Fruit fly (Drosophila melanogaster): ENCODE measurements around the gene CG18858.
"Not testable (repeated sequence)": the region's sequence is repeated elsewhere in the genome, so short reads cannot be mapped to it uniquely, and the experiment has no call there.

CG18858 gene

dm6 chr2L:20473285-20473684, 14.4 kb upstream of the CG18858 start, which contains the start of gene CG43233:
CG43233 (minus strand) TSS chr2L:20473385.
- TF ChIP-seq EcR (GFP tag; optimal IDR thresholded peaks at IDR 0.05) (no peak), psq (optimal IDR thresholded peaks at IDR 0.05) (no peak), pan (optimal IDR thresholded peaks at IDR 0.05) (no peak), CG8478 (optimal IDR thresholded peaks at IDR 0.05) (no peak), usp (GFP tag; optimal IDR thresholded peaks at IDR 0.05) (no peak), Dll (optimal IDR thresholded peaks at IDR 0.05) (no peak)

- TF ChIP-seq Dll (optimal IDR thresholded peaks at IDR 0.05) = no peak
- no peak for TF ChIP-seq CG8478 (optimal IDR thresholded peaks at IDR 0.05)
- TF ChIP-seq psq (optimal IDR thresholded peaks at IDR 0.05) = no peak
- TF ChIP-seq pan (optimal IDR thresholded peaks at IDR 0.05) = no peak
- TF ChIP-seq EcR (GFP tag; optimal IDR thresholded peaks at IDR 0.05) = no peak
- no peak for TF ChIP-seq usp (GFP tag; optimal IDR thresholded peaks at IDR 0.05)
Observed at dm6 chr2L:20464385-20464784, 5.5 kb upstream of the CG18858 start.

dm6 chr2L:20463316-20463856, 4.5 kb upstream of the CG18858 start, which contains the start of gene CG2493:
CG2493 (minus strand) TSS chr2L:20463444.
- no peak for TF ChIP-seq EcR (GFP tag; optimal IDR thresholded peaks at IDR 0.05)
- no peak for TF ChIP-seq pan (optimal IDR thresholded peaks at IDR 0.05)
- no peak for TF ChIP-seq usp (GFP tag; optimal IDR thresholded peaks at IDR 0.05)
- no peak for TF ChIP-seq Dll (optimal IDR thresholded peaks at IDR 0.05)
- TF ChIP-seq CG8478 (optimal IDR thresholded peaks at IDR 0.05) = no peak
- TF ChIP-seq psq (optimal IDR thresholded peaks at IDR 0.05) = no peak

DNA sequence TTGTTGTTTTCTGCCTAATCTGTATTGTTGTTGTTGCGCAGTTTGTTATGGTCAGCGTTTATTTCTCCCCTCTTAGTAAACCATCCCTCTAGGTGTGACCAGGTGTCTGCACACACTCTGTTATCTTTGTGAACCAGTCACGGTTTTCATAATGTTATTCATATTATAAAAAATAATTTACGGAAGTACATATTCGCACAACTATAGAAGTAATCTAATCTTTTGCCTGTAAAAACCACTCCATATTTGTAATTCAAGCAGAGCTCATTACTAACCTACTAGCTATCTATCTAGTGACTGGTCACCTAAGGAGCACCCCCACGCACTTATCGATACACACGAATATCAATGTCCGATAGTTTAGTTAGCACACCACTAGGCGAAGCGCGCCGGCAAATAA, 9.0 kb downstream of the CG18858 start, which contains the start of the genes CG31683 and CG31687:
Gene CG31683, minus strand, starts transcription at position 101 of the 400 bp plus-strand sequence.
Gene CG31687, plus strand, starts transcription at position 362 of the 400 bp plus-strand sequence.
- TF ChIP-seq EcR (GFP tag; optimal IDR thresholded peaks at IDR 0.05); CG8478 (optimal IDR thresholded peaks at IDR 0.05); psq (optimal IDR thresholded peaks at IDR 0.05): not testable (repeated sequence)

- TF ChIP-seq psq (optimal IDR thresholded peaks at IDR 0.05) = no peak
- no peak for TF ChIP-seq EcR (GFP tag; optimal IDR thresholded peaks at IDR 0.05)
- no peak for TF ChIP-seq Dll (optimal IDR thresholded peaks at IDR 0.05)
- TF ChIP-seq CG8478 (optimal IDR thresholded peaks at IDR 0.05) = no peak
- no peak for TF ChIP-seq pan (optimal IDR thresholded peaks at IDR 0.05)
- TF ChIP-seq usp (GFP tag; optimal IDR thresholded peaks at IDR 0.05) = no peak
Observed at dm6 chr2L:20438474-20438873, 20.4 kb downstream of the CG18858 start.

dm6 chr2L:20437873-20438272, 21.0 kb downstream of the CG18858 start:
- TF ChIP-seq CG8478 (optimal IDR thresholded peaks at IDR 0.05) (no peak), Dll (optimal IDR thresholded peaks at IDR 0.05) (no peak), psq (optimal IDR thresholded peaks at IDR 0.05) (no peak), EcR (GFP tag; optimal IDR thresholded peaks at IDR 0.05) (no peak), usp (GFP tag; optimal IDR thresholded peaks at IDR 0.05) (no peak), pan (optimal IDR thresholded peaks at IDR 0.05) (no peak)

dm6 chr2L:20435199-20435598, 23.7 kb downstream of the CG18858 start:
- TF ChIP-seq psq (optimal IDR thresholded peaks at IDR 0.05) = no peak
- no peak for TF ChIP-seq CG8478 (optimal IDR thresholded peaks at IDR 0.05)

DNA sequence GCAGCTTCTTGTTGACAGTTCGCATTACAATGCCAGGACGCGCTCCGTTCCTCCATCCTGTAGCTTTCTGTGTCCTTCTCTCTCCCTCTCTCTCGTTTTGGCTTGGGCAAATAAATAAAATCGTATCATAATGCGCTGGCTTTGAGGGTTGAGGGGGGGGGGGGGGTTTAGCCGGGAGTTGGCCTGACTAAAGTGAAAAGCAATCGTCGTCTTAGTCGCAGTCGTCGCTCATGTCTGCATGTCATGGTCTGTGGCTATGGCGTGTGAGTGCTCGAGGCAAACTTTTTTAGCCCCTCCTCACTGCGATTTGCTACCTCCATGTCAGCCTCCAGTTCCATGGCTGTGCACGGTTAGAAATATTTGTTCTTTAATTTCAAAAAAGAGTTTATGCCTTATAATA, 24.1 kb downstream of the CG18858 start:
- TF ChIP-seq CG8478 (optimal IDR thresholded peaks at IDR 0.05) (no peak), Dll (optimal IDR thresholded peaks at IDR 0.05) (no peak), usp (GFP tag; optimal IDR thresholded peaks at IDR 0.05) (no peak), psq (optimal IDR thresholded peaks at IDR 0.05) (no peak), pan (optimal IDR thresholded peaks at IDR 0.05) (no peak), EcR (GFP tag; optimal IDR thresholded peaks at IDR 0.05) (no peak)

dm6 chr2L:20431210-20431609, 27.7 kb downstream of the CG18858 start:
- TF ChIP-seq EcR (GFP tag; optimal IDR thresholded peaks at IDR 0.05) (no peak), pan (optimal IDR thresholded peaks at IDR 0.05) (no peak), Dll (optimal IDR thresholded peaks at IDR 0.05) (no peak), usp (GFP tag; optimal IDR thresholded peaks at IDR 0.05) (no peak), CG8478 (optimal IDR thresholded peaks at IDR 0.05) (no peak), psq (optimal IDR thresholded peaks at IDR 0.05) (no peak)

DNA sequence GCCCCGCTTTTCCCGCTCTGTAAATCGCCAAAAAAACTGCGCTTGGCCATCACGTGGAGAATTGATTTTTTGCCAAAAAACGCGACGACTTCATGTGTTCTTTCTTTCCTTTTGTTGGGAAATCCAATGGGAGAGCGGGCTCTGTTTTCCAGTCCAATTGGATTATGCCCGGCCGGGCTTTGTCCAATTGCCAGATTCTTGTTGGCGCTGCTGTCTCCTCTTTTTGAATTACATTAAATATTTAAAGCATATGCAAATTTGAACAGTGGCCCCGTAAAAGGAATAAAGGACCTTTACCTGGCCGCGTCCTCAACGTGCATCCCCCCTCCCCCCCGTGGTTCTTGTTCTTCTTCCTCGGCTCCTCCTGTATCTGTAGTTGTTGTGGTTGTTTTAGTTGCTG, 29.4 kb downstream of the CG18858 start:
- TF ChIP-seq Dll (optimal IDR thresholded peaks at IDR 0.05) = no peak
- TF ChIP-seq pan (optimal IDR thresholded peaks at IDR 0.05) = no peak
- TF ChIP-seq EcR (GFP tag; optimal IDR thresholded peaks at IDR 0.05) = no peak
- no peak for TF ChIP-seq CG8478 (optimal IDR thresholded peaks at IDR 0.05)
- TF ChIP-seq psq (optimal IDR thresholded peaks at IDR 0.05) = no peak
- no peak for TF ChIP-seq usp (GFP tag; optimal IDR thresholded peaks at IDR 0.05)

DNA sequence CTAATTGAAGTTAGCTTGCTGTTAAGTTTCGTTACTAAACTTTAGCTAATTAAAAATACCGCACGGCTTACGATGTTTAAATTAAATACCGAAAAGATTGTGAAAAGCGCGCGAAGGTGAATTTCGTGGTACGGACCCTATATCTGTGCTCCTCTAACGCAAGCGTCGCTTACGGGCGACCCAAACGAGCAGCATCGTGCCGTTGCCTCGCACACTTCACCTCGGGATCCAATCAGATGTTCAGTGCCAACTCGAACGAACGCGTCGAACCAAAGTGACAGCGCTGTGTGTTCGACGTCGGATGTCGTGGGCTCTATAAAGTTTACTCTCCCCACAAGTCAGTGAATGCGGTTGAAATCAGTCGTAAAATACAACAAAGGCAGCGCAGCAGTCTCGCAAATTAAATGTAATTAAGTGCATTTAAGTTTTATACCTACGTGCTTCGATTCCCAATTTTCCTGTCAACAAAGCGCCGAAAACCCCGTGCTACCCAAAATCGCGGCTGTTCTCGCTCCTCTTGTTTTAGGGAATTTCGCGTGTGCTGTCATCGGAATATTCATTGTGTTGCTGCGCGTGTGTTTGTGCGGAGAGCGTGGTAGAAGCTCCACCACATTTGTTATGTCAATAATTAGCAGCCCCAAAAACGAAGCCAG, 30.0 kb downstream of the CG18858 start:
- TF ChIP-seq usp (GFP tag; optimal IDR thresholded peaks at IDR 0.05) = no peak
- peak; percentile 50 for TF ChIP-seq CG8478 (optimal IDR thresholded peaks at IDR 0.05)

- TF ChIP-seq usp (GFP tag; optimal IDR thresholded peaks at IDR 0.05) (no peak), Dll (optimal IDR thresholded peaks at IDR 0.05) (no peak), pan (optimal IDR thresholded peaks at IDR 0.05) (no peak), psq (optimal IDR thresholded peaks at IDR 0.05) (no peak), EcR (GFP tag; optimal IDR thresholded peaks at IDR 0.05) (no peak), CG8478 (optimal IDR thresholded peaks at IDR 0.05) (no peak)
Observed at dm6 chr2L:20428382-20428755, 30.5 kb downstream of the CG18858 start.

- TF ChIP-seq EcR (GFP tag; optimal IDR thresholded peaks at IDR 0.05) (no peak), usp (GFP tag; optimal IDR thresholded peaks at IDR 0.05) (no peak), CG8478 (optimal IDR thresholded peaks at IDR 0.05) (no peak), psq (optimal IDR thresholded peaks at IDR 0.05) (no peak), Dll (optimal IDR thresholded peaks at IDR 0.05) (no peak), pan (optimal IDR thresholded peaks at IDR 0.05) (no peak)
Observed at dm6 chr2L:20427401-20427800, 31.5 kb downstream of the CG18858 start.
